Worm (Caenorhabditis elegans): ENCODE measurements around the gene str-73.

str-73 gene

ce11 chrV:16403974-16404373, 26.1 kb upstream of the str-73 start, which contains the start of gene syp-1:
Gene syp-1 (plus strand): TSS chrV:16404274.
- TF ChIP-seq nhr-76 (tag; optimal IDR thresholded peaks at IDR 0.05), result no peak
- no peak for TF ChIP-seq lin-32 (GFP tag; optimal IDR thresholded peaks at IDR 0.05)
- TF ChIP-seq sptf-1 (tag; optimal IDR thresholded peaks at IDR 0.05), result no peak
- no peak for TF ChIP-seq snpc-4 (tag; optimal IDR thresholded peaks at IDR 0.05)
- TF ChIP-seq sem-2 (GFP tag; optimal IDR thresholded peaks at IDR 0.05), result no peak
- TF ChIP-seq nhr-28 (tag; optimal IDR thresholded peaks at IDR 0.05), result no peak
- TF ChIP-seq lsy-2 (tag; optimal IDR thresholded peaks at IDR 0.05), result no peak
- no peak for TF ChIP-seq nhr-237 (tag; optimal IDR thresholded peaks at IDR 0.05)
- TF ChIP-seq tbx-8 (GFP tag; optimal IDR thresholded peaks at IDR 0.05), result no peak
- TF ChIP-seq elt-3 (tag; optimal IDR thresholded peaks at IDR 0.05), result no peak

ce11 chrV:16405366-16405765, 24.7 kb upstream of the str-73 start:
- TF ChIP-seq nhr-2 (tag; optimal IDR thresholded peaks at IDR 0.05), result no peak
- no peak for TF ChIP-seq nhr-237 (tag; optimal IDR thresholded peaks at IDR 0.05)
- TF ChIP-seq tbx-8 (GFP tag; optimal IDR thresholded peaks at IDR 0.05), result no peak
- no peak for TF ChIP-seq ztf-11 (tag; optimal IDR thresholded peaks at IDR 0.05)
- no peak for TF ChIP-seq sem-2 (GFP tag; optimal IDR thresholded peaks at IDR 0.05)

ce11 chrV:16406357-16406756, 23.7 kb upstream of the str-73 start:
- TF ChIP-seq zip-8 (tag; optimal IDR thresholded peaks at IDR 0.05), result peak; percentile 57
- TF ChIP-seq hlh-1 (tag; optimal IDR thresholded peaks at IDR 0.05), result no peak

- no peak for TF ChIP-seq elt-3 (tag; optimal IDR thresholded peaks at IDR 0.05)
- TF ChIP-seq ceh-43 (GFP tag; optimal IDR thresholded peaks at IDR 0.05), result no peak
- no peak for TF ChIP-seq pha-4 (tag; optimal IDR thresholded peaks at IDR 0.05)
- no peak for TF ChIP-seq flh-1 (GFP tag; optimal IDR thresholded peaks at IDR 0.05)
- no peak for TF ChIP-seq unc-62 (GFP tag; optimal IDR thresholded peaks at IDR 0.05)
- no peak for TF ChIP-seq M03D4.4 (tag; optimal IDR thresholded peaks at IDR 0.05)
- TF ChIP-seq mep-1 (tag; optimal IDR thresholded peaks at IDR 0.05), result no peak
- no peak for TF ChIP-seq lin-32 (GFP tag; optimal IDR thresholded peaks at IDR 0.05)
- no peak for TF ChIP-seq unc-120 (tag; optimal IDR thresholded peaks at IDR 0.05; ENCODE audit: poor library complexity, severe bottlenecking)
- TF ChIP-seq mls-2 (tag; optimal IDR thresholded peaks at IDR 0.05), result no peak
- no peak for TF ChIP-seq sptf-1 (tag; optimal IDR thresholded peaks at IDR 0.05)
- no peak for TF ChIP-seq drap-1 (GFP tag; optimal IDR thresholded peaks at IDR 0.05)
- TF ChIP-seq hlh-1 (tag; optimal IDR thresholded peaks at IDR 0.05), result no peak
- no peak for TF ChIP-seq ztf-11 (tag; optimal IDR thresholded peaks at IDR 0.05)
- TF ChIP-seq unc-39 (tag; optimal IDR thresholded peaks at IDR 0.05), result no peak
- no peak for TF ChIP-seq bed-3 (GFP tag; optimal IDR thresholded peaks at IDR 0.05)
- no peak for TF ChIP-seq blmp-1 (tag; optimal IDR thresholded peaks at IDR 0.05)
These were observed 22.4 kb upstream of the str-73 start, which contains the start of gene F26D2.3 for ce11 chrV:16407663-16408062. Gene F26D2.3 (plus strand): TSS chrV:16407963.

- no peak for TF ChIP-seq bed-3 (GFP tag; optimal IDR thresholded peaks at IDR 0.05)
- no peak for TF ChIP-seq ceh-83 (GFP tag; optimal IDR thresholded peaks at IDR 0.05)
- no peak for TF ChIP-seq unc-62 (GFP tag; optimal IDR thresholded peaks at IDR 0.05)
- TF ChIP-seq lsy-2 (tag; optimal IDR thresholded peaks at IDR 0.05), result no peak
- TF ChIP-seq zip-8 (tag; optimal IDR thresholded peaks at IDR 0.05), result no peak
- no peak for TF ChIP-seq ceh-39 (tag; optimal IDR thresholded peaks at IDR 0.05)
- TF ChIP-seq M03D4.4 (tag; optimal IDR thresholded peaks at IDR 0.05), result no peak
- TF ChIP-seq nhr-76 (tag; optimal IDR thresholded peaks at IDR 0.05), result no peak
- no peak for TF ChIP-seq tbx-8 (GFP tag; optimal IDR thresholded peaks at IDR 0.05)
- TF ChIP-seq pha-4 (tag; optimal IDR thresholded peaks at IDR 0.05), result no peak
- TF ChIP-seq nhr-237 (tag; optimal IDR thresholded peaks at IDR 0.05), result no peak
- no peak for TF ChIP-seq ceh-43 (GFP tag; optimal IDR thresholded peaks at IDR 0.05)
These were observed 19.5 kb upstream of the str-73 start, which contains the start of gene srh-145 for ce11 chrV:16410521-16410920. Gene srh-145 (plus strand): TSS chrV:16410713.

ce11 chrV:16417014-16417413, 13.0 kb upstream of the str-73 start, which contains the start of gene str-55:
Gene str-55 (minus strand): TSS chrV:16417114.
- TF ChIP-seq nhr-28 (tag; optimal IDR thresholded peaks at IDR 0.05), result no peak

DNA sequence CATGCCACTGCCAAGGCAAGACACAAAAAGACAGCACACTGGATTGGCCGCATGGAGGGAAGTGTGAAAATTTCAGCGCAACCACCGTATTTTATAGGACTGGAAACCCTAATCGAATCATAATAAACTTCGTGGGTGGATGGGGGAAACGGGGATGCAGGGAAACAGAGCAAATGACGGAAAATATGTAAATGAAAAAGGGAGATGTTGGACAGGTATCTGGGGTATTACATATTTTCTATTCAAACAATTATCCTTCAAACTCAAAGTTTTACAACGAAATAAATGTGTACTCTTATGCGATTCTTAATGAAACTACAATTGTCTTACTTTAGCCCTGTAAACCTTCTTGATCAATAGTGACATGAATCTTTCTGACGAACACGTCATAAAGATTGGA, 10.3 kb upstream of the str-73 start, which contains the start of gene F26D2.16:
TSS of gene F26D2.16 (minus strand) at position 101 of the 400 bp plus-strand sequence.
- TF ChIP-seq lin-32 (GFP tag; optimal IDR thresholded peaks at IDR 0.05) (no peak), bed-3 (GFP tag; optimal IDR thresholded peaks at IDR 0.05) (no peak), unc-120 (tag; optimal IDR thresholded peaks at IDR 0.05; ENCODE audit: poor library complexity, severe bottlenecking) (no peak), mls-2 (tag; optimal IDR thresholded peaks at IDR 0.05) (no peak), pha-4 (tag; optimal IDR thresholded peaks at IDR 0.05) (no peak), nhr-28 (tag; optimal IDR thresholded peaks at IDR 0.05) (no peak), nhr-12 (tag; optimal IDR thresholded peaks at IDR 0.05) (no peak), sptf-1 (tag; optimal IDR thresholded peaks at IDR 0.05) (no peak), ces-1 (GFP tag; optimal IDR thresholded peaks at IDR 0.05) (no peak), ham-2 (GFP tag; optimal IDR thresholded peaks at IDR 0.05) (no peak), nhr-237 (tag; optimal IDR thresholded peaks at IDR 0.05) (no peak), ceh-39 (tag; optimal IDR thresholded peaks at IDR 0.05) (no peak), ztf-11 (tag; optimal IDR thresholded peaks at IDR 0.05) (no peak), unc-39 (tag; optimal IDR thresholded peaks at IDR 0.05) (no peak), zip-8 (tag; optimal IDR thresholded peaks at IDR 0.05) (no peak), snpc-4 (tag; optimal IDR thresholded peaks at IDR 0.05) (no peak)
